Worm (Caenorhabditis elegans): ENCODE measurements around the gene ZC449.8.

- TF ChIP-seq nfya-1 (tag; optimal IDR thresholded peaks at IDR 0.05), result no peak
- TF ChIP-seq nhr-11 (tag; optimal IDR thresholded peaks at IDR 0.05), result no peak
- no peak for TF ChIP-seq che-1 (tag; optimal IDR thresholded peaks at IDR 0.05)
- no peak for TF ChIP-seq ama-1 (optimal IDR thresholded peaks at IDR 0.05)
- no peak for TF ChIP-seq fkh-10 (GFP tag; optimal IDR thresholded peaks at IDR 0.05)
These were observed 36.8 kb upstream of the ZC449.8 start for ce11 chrX:4979060-4979459.

All from whole organism, late embryonic.